Worm (Caenorhabditis elegans) whole organism, mixed stage, embryonic: ENCODE results near the gene C29F7.3.

Experiments used
- M03D4.4 ChIP-seq: sonication (generic microtip); optimal IDR thresholded peaks from 2 replicates; lab custom pipeline; 2017; ENCODE audit warnings: mild to moderate bottlenecking, missing genetic modification characterization, missing compliant biosample characterization
- blmp-1 ChIP-seq: fragments of 150-350 bp; optimal IDR thresholded peaks from 2 replicates; lab custom pipeline; 2014; ENCODE audit warnings: missing biosample characterization, missing genetic modification characterization
- ceh-39 ChIP-seq: fragments of 150-350 bp; optimal IDR thresholded peaks from 2 replicates; lab custom pipeline; 2014; ENCODE audit warnings: missing biosample characterization, missing genetic modification characterization
- ceh-43 ChIP-seq: fragments of 200-800 bp; sonication (Bioruptor generic); optimal IDR thresholded peaks from 2 replicates; lab custom pipeline; 2018; ENCODE audit warnings: mild to moderate bottlenecking, missing genetic modification characterization, moderate library complexity, missing compliant biosample characterization
- ces-1 ChIP-seq: fragments of 150-350 bp; optimal IDR thresholded peaks from 2 replicates; lab custom pipeline; 2014; ENCODE audit warnings: missing biosample characterization, missing genetic modification reagents, missing genetic modification characterization
- elt-1 ChIP-seq: sonication (generic microtip); optimal IDR thresholded peaks from 2 replicates; lab custom pipeline; 2017; ENCODE audit warnings: missing genetic modification characterization, mild to moderate bottlenecking, missing compliant biosample characterization, antibody characterized with exemption, moderate library complexity, borderline replicate concordance; ENCODE audit not compliant: insufficient read depth
- elt-3 ChIP-seq: fragments of 150-350 bp; optimal IDR thresholded peaks from 2 replicates; lab custom pipeline; 2014; ENCODE audit warnings: missing biosample characterization, missing genetic modification characterization
- flh-1 ChIP-seq: fragments of 200-800 bp; sonication (Bioruptor generic); optimal IDR thresholded peaks from 2 replicates; lab custom pipeline; 2018; ENCODE audit warnings: mild to moderate bottlenecking, missing genetic modification characterization, moderate library complexity, missing compliant biosample characterization
- ham-2 ChIP-seq: fragments of 200-800 bp; sonication (Bioruptor generic); optimal IDR thresholded peaks from 2 replicates; lab custom pipeline; 2018; ENCODE audit warnings: mild to moderate bottlenecking, missing genetic modification characterization, missing compliant biosample characterization
- hlh-1 ChIP-seq: fragments of 150-350 bp; optimal IDR thresholded peaks from 2 replicates; lab custom pipeline; 2014; ENCODE audit warnings: missing biosample characterization, missing genetic modification reagents, missing genetic modification characterization
- lin-13 ChIP-seq: fragments of 150-350 bp; optimal IDR thresholded peaks from 2 replicates; lab custom pipeline; 2014; ENCODE audit warnings: missing biosample characterization, missing genetic modification characterization
- lin-32 ChIP-seq: fragments of 200-800 bp; sonication (Bioruptor generic); optimal IDR thresholded peaks from 2 replicates; lab custom pipeline; 2018; ENCODE audit warnings: mild to moderate bottlenecking, missing genetic modification characterization, missing compliant biosample characterization
- mep-1 ChIP-seq: fragments of 150-350 bp; optimal IDR thresholded peaks from 2 replicates; lab custom pipeline; 2017; ENCODE audit warnings: missing biosample characterization, missing genetic modification reagents, missing genetic modification characterization, inconsistent platforms
- nhr-237 ChIP-seq: fragments of 150-350 bp; optimal IDR thresholded peaks from 2 replicates; lab custom pipeline; 2014; ENCODE audit warnings: missing biosample characterization, missing genetic modification characterization
- nhr-28 ChIP-seq: fragments of 150-350 bp; optimal IDR thresholded peaks from 2 replicates; lab custom pipeline; 2014; ENCODE audit warnings: missing biosample characterization, missing genetic modification characterization
- nhr-76 ChIP-seq: sonication (generic microtip); optimal IDR thresholded peaks from 2 replicates; lab custom pipeline; 2017; ENCODE audit warnings: missing biosample characterization, missing genetic modification characterization
- pha-4 ChIP-seq: fragments of 150-350 bp; optimal IDR thresholded peaks from 2 replicates; lab custom pipeline; 2018; ENCODE audit warnings: missing biosample characterization, missing genetic modification reagents, missing genetic modification characterization
- sem-2 ChIP-seq: fragments of 200-800 bp; sonication (Bioruptor generic); optimal IDR thresholded peaks from 2 replicates; lab custom pipeline; 2018; ENCODE audit warnings: mild to moderate bottlenecking, missing genetic modification characterization, missing compliant biosample characterization
- sptf-1 ChIP-seq: sonication (generic microtip); optimal IDR thresholded peaks from 2 replicates; lab custom pipeline; 2017; ENCODE audit warnings: mild to moderate bottlenecking, missing genetic modification characterization, moderate library complexity, missing compliant biosample characterization
- tbx-8 ChIP-seq: fragments of 200-800 bp; sonication (Bioruptor generic); optimal IDR thresholded peaks from 2 replicates; lab custom pipeline; 2018; ENCODE audit warnings: mild to moderate bottlenecking, missing genetic modification characterization, moderate library complexity, missing compliant biosample characterization
- unc-120 ChIP-seq: sonication (generic microtip); optimal IDR thresholded peaks from 2 replicates; lab custom pipeline; 2017; ENCODE audit warnings: missing genetic modification characterization, missing compliant biosample characterization; ENCODE audit not compliant: poor library complexity, severe bottlenecking
- unc-39 ChIP-seq: fragments of 150-350 bp; optimal IDR thresholded peaks from 2 replicates; lab custom pipeline; 2014; ENCODE audit warnings: missing biosample characterization, missing genetic modification characterization
- unc-62 ChIP-seq: fragments of 150-350 bp; optimal IDR thresholded peaks from 2 replicates; lab custom pipeline; 2014; ENCODE audit warnings: missing biosample characterization, missing genetic modification reagents, missing genetic modification characterization
- zip-8 ChIP-seq: fragments of 150-350 bp; optimal IDR thresholded peaks from 2 replicates; lab custom pipeline; 2014; ENCODE audit warnings: missing biosample characterization, missing genetic modification characterization
- ztf-11 ChIP-seq: fragments of 150-350 bp; optimal IDR thresholded peaks from 2 replicates; lab custom pipeline; 2014; ENCODE audit warnings: missing biosample characterization, missing genetic modification characterization

C29F7.3 gene

DNA sequence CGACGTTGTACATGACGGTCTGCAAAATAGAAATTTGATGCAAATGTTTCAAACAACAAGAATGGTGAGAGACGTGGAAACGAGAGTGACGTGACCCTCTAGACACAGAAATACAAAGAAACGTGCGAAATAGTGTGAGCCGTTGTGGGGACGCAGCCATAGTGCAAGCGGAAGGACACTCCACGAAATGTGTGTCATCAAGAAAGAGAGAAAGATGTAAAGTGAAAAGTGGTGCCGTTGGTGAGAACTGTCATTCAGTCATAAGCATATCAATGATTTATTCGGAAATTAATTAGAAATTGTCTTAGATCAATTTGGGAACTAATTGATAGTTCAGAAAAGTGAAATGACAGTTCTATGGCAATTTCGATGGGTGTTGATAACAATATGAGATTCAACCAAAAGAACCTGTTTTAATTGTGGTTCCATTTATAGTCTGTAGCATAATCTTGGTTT lies at the start of gene C29F7.3:
Gene C29F7.3 (minus strand): TSS at position 51 of the 456 bp plus-strand sequence.
- TF ChIP-seq hlh-1 = peak; percentile 12
- peak; percentile 70 for TF ChIP-seq unc-62
- TF ChIP-seq flh-1 (GFP tag; lab: Kevin White, UChicago) = no peak
- no peak for TF ChIP-seq M03D4.4 (tag; lab: Kevin White, UChicago)
- no peak for TF ChIP-seq nhr-237 (tag; lab: Kevin White, UChicago)
- TF ChIP-seq blmp-1 (tag; lab: Kevin White, UChicago) = peak; percentile 21
- peak; percentile 26 for TF ChIP-seq ces-1 (GFP tag; lab: Kevin White, UChicago)
- TF ChIP-seq ham-2 (GFP tag; lab: Kevin White, UChicago) = peak; percentile 28
- TF ChIP-seq mep-1 (tag; lab: Kevin White, UChicago) = peak; percentile 15

DNA sequence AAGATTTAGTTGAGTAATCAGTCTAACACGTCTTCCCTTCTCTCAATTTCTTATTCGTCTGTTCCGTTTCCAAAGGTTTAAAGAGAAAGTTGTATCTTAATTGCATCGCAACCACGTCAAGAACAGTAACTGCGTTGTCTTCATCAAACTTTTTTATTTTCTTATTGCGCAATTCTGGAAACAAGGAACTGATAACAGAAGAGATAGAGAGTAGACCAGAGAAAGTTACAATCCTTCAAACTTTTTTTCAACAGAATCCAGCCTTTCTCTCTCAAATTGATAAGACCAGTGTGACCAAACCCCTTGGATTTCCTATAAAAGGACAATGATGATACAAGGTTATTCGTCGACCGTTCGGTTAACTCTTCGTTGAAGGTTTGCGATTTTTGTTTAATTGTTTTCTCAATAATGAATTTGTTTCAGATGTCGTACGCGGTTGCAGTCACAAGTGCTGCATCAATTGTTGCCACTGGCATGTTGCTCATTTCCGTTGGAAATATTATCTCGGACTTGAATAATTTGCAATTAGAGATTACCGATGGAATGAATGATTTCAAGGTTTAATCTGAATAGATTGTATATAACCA lies 49.4 kb upstream of the C29F7.3 start, which contains the start of gene col-184:
Gene col-184 (plus strand): TSS at position 409 of the 587 bp plus-strand sequence.
- TF ChIP-seq zip-8 (tag; lab: Kevin White, UChicago) (peak; percentile 52), M03D4.4 (tag; lab: Kevin White, UChicago) (no peak), unc-62 (no peak)

DNA sequence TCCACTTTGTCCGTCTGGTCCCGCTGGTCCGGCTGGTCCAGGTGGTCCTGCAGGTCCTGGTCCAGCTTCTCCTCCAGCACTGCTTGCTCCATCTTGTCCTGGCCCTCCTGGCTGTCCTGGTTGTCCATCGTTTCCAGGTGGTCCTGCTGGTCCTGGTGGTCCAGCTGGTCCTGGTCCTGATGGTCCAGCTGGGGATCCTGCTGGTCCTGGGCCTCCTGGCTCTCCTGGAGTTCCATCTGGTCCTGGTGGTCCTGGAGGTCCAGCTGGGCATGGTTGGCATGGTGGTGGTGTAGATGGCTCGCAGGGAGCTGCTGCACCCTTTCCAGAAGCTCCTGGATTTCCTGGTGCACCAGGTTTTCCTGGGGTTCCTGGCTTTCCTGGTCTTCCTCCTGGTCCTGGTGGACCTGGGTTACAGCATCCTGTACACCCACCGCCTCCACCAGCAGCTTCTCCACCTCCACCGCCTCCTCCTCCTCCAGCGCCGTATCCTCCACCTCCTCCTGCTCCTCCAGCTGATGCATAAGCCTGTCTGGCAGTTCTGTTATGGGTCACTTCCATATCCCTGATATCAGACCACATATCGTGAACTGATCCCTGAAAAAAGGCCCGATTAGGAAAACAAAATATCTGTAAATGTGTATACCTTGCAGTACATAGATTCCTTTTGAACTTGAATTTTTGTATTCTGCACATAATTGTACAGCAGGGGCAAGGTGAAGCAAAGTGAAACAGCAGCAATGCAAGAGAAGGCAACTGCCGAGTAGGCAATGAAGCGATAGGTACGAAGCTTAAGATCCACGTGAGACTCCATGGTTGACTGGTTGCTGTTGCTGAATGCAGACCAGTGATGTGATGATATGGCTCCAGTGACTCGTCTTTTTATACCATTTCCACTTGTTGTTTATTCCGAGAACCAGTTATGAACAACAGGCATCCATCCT lies 47.5 kb upstream of the C29F7.3 start, which contains the start of gene col-183:
Gene col-183 (minus strand): TSS at position 839 of the 941 bp plus-strand sequence.
- TF ChIP-seq nhr-237 (tag; lab: Kevin White, UChicago) (no peak), tbx-8 (GFP tag; lab: Kevin White, UChicago) (no peak), M03D4.4 (tag; lab: Kevin White, UChicago) (no peak), nhr-76 (tag; lab: Kevin White, UChicago) (no peak), lin-13 (tag; lab: Kevin White, UChicago) (no peak), ceh-43 (GFP tag; lab: Kevin White, UChicago) (no peak), ceh-39 (tag; lab: Kevin White, UChicago) (no peak), sem-2 (GFP tag; lab: Kevin White, UChicago) (no peak), ztf-11 (no peak), hlh-1 (no peak), elt-3 (tag; lab: Kevin White, UChicago) (no peak), unc-120 (tag; lab: Kevin White, UChicago) (no peak), nhr-28 (tag; lab: Kevin White, UChicago) (no peak), elt-1 (no peak), ham-2 (GFP tag; lab: Kevin White, UChicago) (no peak), pha-4 (no peak), zip-8 (tag; lab: Kevin White, UChicago) (no peak), sptf-1 (no peak)

DNA sequence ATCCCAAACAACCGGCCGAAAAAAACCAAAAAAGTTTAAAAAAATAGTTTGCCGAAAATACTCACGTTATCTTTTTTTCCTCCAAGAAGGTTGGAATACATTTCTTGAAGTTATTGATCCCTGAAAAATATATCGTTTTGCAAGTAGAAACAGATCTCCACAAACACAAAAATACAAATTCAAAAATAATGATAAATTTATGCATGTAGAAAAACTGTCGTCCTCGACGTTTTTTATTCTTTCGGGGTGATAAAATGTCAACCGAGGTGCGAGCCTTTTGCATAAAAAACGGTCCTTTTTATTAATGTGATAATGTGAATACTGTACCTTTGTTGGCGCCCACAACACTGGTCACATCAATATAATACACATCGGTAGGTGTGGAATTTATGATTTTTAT lies 44.1 kb upstream of the C29F7.3 start, which contains the start of gene F02D10.2:
Gene F02D10.2 (minus strand): TSS at position 101 of the 400 bp plus-strand sequence.
- TF ChIP-seq flh-1 (GFP tag; lab: Kevin White, UChicago) = no peak
- TF ChIP-seq lin-32 (GFP tag; lab: Kevin White, UChicago) = no peak
- TF ChIP-seq hlh-1 = no peak
- TF ChIP-seq M03D4.4 (tag; lab: Kevin White, UChicago) = no peak
- TF ChIP-seq zip-8 (tag; lab: Kevin White, UChicago) = no peak

DNA sequence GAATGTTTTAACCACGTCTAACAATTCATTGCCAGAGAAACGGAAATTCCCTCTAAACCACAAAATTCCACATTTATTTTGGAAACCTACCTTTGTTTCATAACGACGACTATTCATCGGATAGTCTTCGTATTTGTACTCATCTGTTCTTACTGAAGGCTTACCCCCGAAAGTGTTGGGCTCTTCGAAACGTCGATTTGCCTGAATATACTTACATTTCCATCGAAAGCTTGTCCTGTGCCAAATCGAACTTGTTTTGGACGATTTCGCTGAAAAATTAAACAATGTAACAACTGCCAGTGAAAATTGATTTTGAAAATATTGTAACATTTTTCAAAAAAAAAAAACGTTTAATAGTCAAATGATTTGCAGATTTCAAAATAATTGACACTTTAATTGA lies 42.8 kb upstream of the C29F7.3 start, which contains the start of gene F02D10.3:
Gene F02D10.3 (minus strand): TSS at position 101 of the 400 bp plus-strand sequence.
- TF ChIP-seq nhr-28 (tag; lab: Kevin White, UChicago) (no peak), pha-4 (no peak), blmp-1 (tag; lab: Kevin White, UChicago) (no peak), ces-1 (GFP tag; lab: Kevin White, UChicago) (no peak), flh-1 (GFP tag; lab: Kevin White, UChicago) (no peak), sptf-1 (no peak), ztf-11 (no peak), unc-120 (tag; lab: Kevin White, UChicago) (no peak), elt-1 (no peak), nhr-76 (tag; lab: Kevin White, UChicago) (no peak), unc-39 (no peak)
